Fruit fly (Drosophila melanogaster) whole organism, embryonic: ENCODE results near the gene RpL28.
A peak's percentile ranks its signal among the peaks of the same experiment; 100 is the strongest.

ENCODE experiments used
- CG11456 ChIP-seq: fragments of 200-800 bp; sonication (Bioruptor generic); IDR thresholded peaks from 3 replicates; pipeline ENCODE4 v1.3.6; 2022; ENCODE audit warnings: missing biosample characterization, missing genetic modification characterization
- CG11696 ChIP-seq: fragments of 200-800 bp; sonication (Bioruptor generic); IDR thresholded peaks from 2 replicates; pipeline ENCODE4 v1.3.6; 2022; ENCODE audit warnings: missing biosample characterization, missing genetic modification characterization
- CG13287 ChIP-seq: fragments of 200-800 bp; sonication (Bioruptor generic); IDR thresholded peaks from 2 replicates; pipeline ENCODE4 v1.3.6; 2022; ENCODE audit warnings: missing biosample characterization, missing genetic modification characterization; ENCODE audit not compliant: partially characterized antibody
- CG14965 ChIP-seq: fragments of 200-800 bp; sonication (Bioruptor generic); optimal IDR thresholded peaks from 2 replicates; lab custom pipeline; 2016; ENCODE audit warnings: missing biosample characterization, missing genetic modification characterization, borderline replicate concordance
- CG15011 ChIP-seq: fragments of 200-800 bp; sonication (Bioruptor generic); optimal IDR thresholded peaks from 3 replicates; lab custom pipeline; 2018; ENCODE audit warnings: missing biosample characterization, mild to moderate bottlenecking, missing genetic modification characterization
- CG18619 ChIP-seq: fragments of 200-800 bp; sonication (Bioruptor generic); optimal IDR thresholded peaks from 3 replicates; lab custom pipeline; 2017; ENCODE audit warnings: missing biosample characterization, mild to moderate bottlenecking, missing genetic modification characterization
- CG32532 ChIP-seq: fragments of 200-800 bp; sonication (Bioruptor generic); IDR thresholded peaks from 2 replicates; pipeline ENCODE4 v1.3.6; 2022; ENCODE audit warnings: missing biosample characterization, missing genetic modification characterization
- CG3838 ChIP-seq: fragments of 200-800 bp; sonication (Bioruptor generic); optimal IDR thresholded peaks from 3 replicates; lab custom pipeline; 2016; ENCODE audit warnings: missing biosample characterization, missing genetic modification characterization
- CG6813 ChIP-seq: fragments of 200-800 bp; sonication (Bioruptor generic); optimal IDR thresholded peaks from 2 replicates; lab custom pipeline; 2017; ENCODE audit warnings: missing biosample characterization, missing genetic modification characterization, mild to moderate bottlenecking, moderate library complexity, missing genetic modification reagents
- CG9932 ChIP-seq: fragments of 200-800 bp; sonication (Bioruptor generic); IDR thresholded peaks from 2 replicates; pipeline ENCODE4 v1.3.6; 2022; ENCODE audit warnings: missing biosample characterization, missing genetic modification characterization
- CHES-1-like ChIP-seq: fragments of 200-800 bp; sonication (Bioruptor generic); optimal IDR thresholded peaks from 2 replicates; lab custom pipeline; 2016; ENCODE audit warnings: missing biosample characterization, missing genetic modification characterization
- Chrac-16 ChIP-seq: fragments of 200-800 bp; sonication (Bioruptor generic); optimal IDR thresholded peaks from 3 replicates; lab custom pipeline; 2016; ENCODE audit warnings: missing biosample characterization, missing genetic modification characterization
- Dref ChIP-seq: fragments of 200-800 bp; sonication (Bioruptor generic); IDR thresholded peaks from 2 replicates; pipeline ENCODE4 v1.3.6; 2022; ENCODE audit warnings: missing biosample characterization, missing genetic modification characterization
- Ets97D ChIP-seq: fragments of 200-800 bp; sonication (Bioruptor generic); optimal IDR thresholded peaks from 3 replicates; lab custom pipeline; 2016; ENCODE audit warnings: missing biosample characterization, missing genetic modification characterization
- Gug ChIP-seq: fragments of 200-800 bp; sonication (Bioruptor generic); IDR thresholded peaks from 4 replicates; pipeline ENCODE4 v1.3.6; 2022; ENCODE audit warnings: missing biosample characterization, missing genetic modification characterization
- HLH4C ChIP-seq: fragments of 200-800 bp; sonication (Bioruptor generic); IDR thresholded peaks from 3 replicates; pipeline ENCODE4 v1.3.6; 2022; ENCODE audit warnings: missing biosample characterization, missing genetic modification characterization; ENCODE audit not compliant: partially characterized antibody
- HLHmδ ChIP-seq: fragments of 200-800 bp; sonication (Bioruptor generic); optimal IDR thresholded peaks from 2 replicates; lab custom pipeline; 2018; ENCODE audit warnings: missing biosample characterization, mild to moderate bottlenecking, missing genetic modification characterization, moderate library complexity
- Hsf ChIP-seq: fragments of 200-800 bp; sonication (Bioruptor generic); optimal IDR thresholded peaks from 3 replicates; lab custom pipeline; 2016; ENCODE audit warnings: missing biosample characterization, missing genetic modification characterization
- Lhr ChIP-seq: fragments of 200-800 bp; sonication (Bioruptor generic); optimal IDR thresholded peaks from 3 replicates; lab custom pipeline; 2017; ENCODE audit warnings: mild to moderate bottlenecking, missing biosample characterization, missing genetic modification reagents, missing genetic modification characterization
- MBD-R2 ChIP-seq: fragments of 200-800 bp; sonication (Bioruptor generic); IDR thresholded peaks from 2 replicates; pipeline ENCODE4 v1.3.6; 2022; ENCODE audit warnings: missing biosample characterization, missing genetic modification characterization
- MTF-1 ChIP-seq: fragments of 200-800 bp; sonication (Bioruptor generic); optimal IDR thresholded peaks from 2 replicates; lab custom pipeline; 2018; ENCODE audit warnings: missing biosample characterization, mild to moderate bottlenecking, missing genetic modification characterization, borderline replicate concordance
- NC2β ChIP-seq: fragments of 200-800 bp; sonication (Bioruptor generic); optimal IDR thresholded peaks from 2 replicates; lab custom pipeline; 2016; ENCODE audit warnings: missing biosample characterization, missing genetic modification characterization
- Nf-YA ChIP-seq: fragments of 200-800 bp; sonication (Bioruptor generic); IDR thresholded peaks from 2 replicates; pipeline ENCODE4 v1.3.6; 2022; ENCODE audit warnings: missing biosample characterization, missing genetic modification characterization
- Opbp ChIP-seq: fragments of 200-800 bp; sonication (Bioruptor generic); IDR thresholded peaks from 3 replicates; pipeline ENCODE4 v1.3.6; 2022; ENCODE audit warnings: missing biosample characterization, missing genetic modification characterization; ENCODE audit not compliant: partially characterized antibody
- Ptx1 ChIP-seq: fragments of 200-800 bp; sonication (Bioruptor generic); IDR thresholded peaks from 2 replicates; pipeline ENCODE4 v1.3.6; 2022; ENCODE audit warnings: missing biosample characterization, missing genetic modification characterization
- Six4 ChIP-seq: fragments of 200-800 bp; sonication (Bioruptor generic); optimal IDR thresholded peaks from 2 replicates; lab custom pipeline; 2016; ENCODE audit warnings: missing biosample characterization, missing genetic modification characterization
- Stat92E ChIP-seq, 3 experiments: fragments of >200 bp in 2 of 3; fragments of 200-800 bp in 1 of 3; sonication (Bioruptor generic) in 1 of 3; optimal IDR thresholded peaks; 2 replicates each; lab custom pipeline; 2017 to 2019; ENCODE audit warnings: missing biosample characterization in 3 of 3, missing genetic modification characterization in 3 of 3, mild to moderate bottlenecking in 1 of 3, moderate library complexity in 1 of 3
- Trl ChIP-seq, 3 experiments: fragments of >200 bp in 2 of 3; fragments of 200-800 bp in 1 of 3; sonication (Bioruptor generic) in 1 of 3; optimal IDR thresholded peaks; 2 replicates in 1 of 3; 3 replicates in 2 of 3; lab custom pipeline; 2016 to 2017; ENCODE audit warnings: missing biosample characterization in 1 of 3, missing genetic modification characterization in 1 of 3
- br ChIP-seq: fragments of >200 bp; optimal IDR thresholded peaks from 2 replicates; lab custom pipeline; 2017
- caup ChIP-seq: fragments of 200-800 bp; sonication (Bioruptor generic); optimal IDR thresholded peaks from 3 replicates; lab custom pipeline; 2017; ENCODE audit warnings: missing biosample characterization, mild to moderate bottlenecking, missing genetic modification characterization, moderate library complexity; ENCODE audit not compliant: severe bottlenecking
- cg ChIP-seq: fragments of 200-800 bp; sonication (Bioruptor generic); optimal IDR thresholded peaks from 3 replicates; lab custom pipeline; 2019; ENCODE audit warnings: missing biosample characterization, mild to moderate bottlenecking, missing genetic modification characterization, moderate library complexity
- dpn ChIP-seq, 2 experiments: fragments of 200-800 bp; sonication (Bioruptor generic); optimal IDR thresholded peaks; 3 replicates each; lab custom pipeline; 2016; ENCODE audit warnings: missing biosample characterization in 2 of 2, missing genetic modification characterization in 2 of 2
- ewg ChIP-seq: fragments of 200-800 bp; sonication (Bioruptor generic); optimal IDR thresholded peaks from 3 replicates; lab custom pipeline; 2017; ENCODE audit warnings: mild to moderate bottlenecking, missing biosample characterization, missing genetic modification reagents, missing genetic modification characterization
- ftz-f1 ChIP-seq: fragments of 200-800 bp; sonication (Bioruptor generic); optimal IDR thresholded peaks from 2 replicates; lab custom pipeline; 2016; ENCODE audit warnings: missing biosample characterization, missing genetic modification characterization
- grn ChIP-seq: fragments of 200-800 bp; sonication (Bioruptor generic); optimal IDR thresholded peaks from 3 replicates; lab custom pipeline; 2017; ENCODE audit warnings: missing biosample characterization, missing genetic modification characterization
- kah ChIP-seq: fragments of 200-800 bp; sonication (Bioruptor generic); optimal IDR thresholded peaks from 2 replicates; lab custom pipeline; 2018; ENCODE audit warnings: missing biosample characterization, mild to moderate bottlenecking, missing genetic modification characterization
- mirr ChIP-seq: fragments of 200-800 bp; sonication (Bioruptor generic); optimal IDR thresholded peaks from 3 replicates; lab custom pipeline; 2018; ENCODE audit warnings: missing biosample characterization, mild to moderate bottlenecking, missing genetic modification characterization
- pum ChIP-seq: fragments of 200-800 bp; sonication (Bioruptor generic); optimal IDR thresholded peaks from 2 replicates; lab custom pipeline; 2016; ENCODE audit warnings: missing biosample characterization, missing genetic modification characterization
- ro ChIP-seq: fragments of 200-800 bp; sonication (Bioruptor generic); IDR thresholded peaks from 2 replicates; pipeline ENCODE4 v1.3.6; 2022; ENCODE audit warnings: missing biosample characterization, missing genetic modification characterization
- row ChIP-seq: fragments of 200-800 bp; sonication (Bioruptor generic); IDR thresholded peaks from 3 replicates; pipeline ENCODE4 v1.3.6; 2022; ENCODE audit warnings: missing biosample characterization, missing genetic modification characterization
- so ChIP-seq: fragments of 200-800 bp; sonication (Bioruptor generic); IDR thresholded peaks from 3 replicates; pipeline ENCODE4 v1.3.6; 2022; ENCODE audit warnings: missing biosample characterization, missing genetic modification characterization
- sug ChIP-seq: fragments of 200-800 bp; optimal IDR thresholded peaks from 2 replicates; lab custom pipeline; 2019; ENCODE audit warnings: missing biosample characterization, mild to moderate bottlenecking, missing genetic modification characterization, moderate library complexity
- trh ChIP-seq: fragments of 200-800 bp; sonication (Bioruptor generic); optimal IDR thresholded peaks from 2 replicates; lab custom pipeline; 2016; ENCODE audit warnings: missing biosample characterization, missing genetic modification characterization
- wek ChIP-seq: fragments of 200-800 bp; sonication (Bioruptor generic); optimal IDR thresholded peaks from 3 replicates; lab custom pipeline; 2018; ENCODE audit warnings: missing biosample characterization, mild to moderate bottlenecking, missing genetic modification characterization, moderate library complexity

Gene RpL28

dm6 chr3L:3218859-3219258 lies 3.9 kb downstream of the RpL28 start, which contains the start of the genes hob and nSMase (continued):
- peak; percentile 44 for TF ChIP-seq row (GFP tag; lab: Robert Waterston, UW)
- peak; percentile 59 for TF ChIP-seq Ets97D (GFP tag; lab: Kevin White, UChicago)
- no peak for TF ChIP-seq CG32532 (GFP tag; lab: Robert Waterston, UW)
- TF ChIP-seq CG13287 (GFP tag; lab: Robert Waterston, UW): peak; percentile 29; the same call in 1 of the 2 replicates
- peak; percentile 28 for TF ChIP-seq Hsf
- TF ChIP-seq MBD-R2 (GFP tag; lab: Robert Waterston, UW): peak; percentile 69
- TF ChIP-seq CG3838 (GFP tag; lab: Kevin White, UChicago): no peak
- no peak for TF ChIP-seq grn (GFP tag; lab: Kevin White, UChicago)
- TF ChIP-seq NC2β (GFP tag; lab: Kevin White, UChicago): peak; percentile 11
- TF ChIP-seq Stat92E (GFP tag; optimal IDR thresholded peaks at IDR 0.05; lab: Kevin White, UChicago): peak in 1 of 3 experiments; percentile 40
- peak; percentile 66 for TF ChIP-seq CHES-1-like (GFP tag; lab: Kevin White, UChicago)
- no peak for TF ChIP-seq CG11696 (GFP tag; lab: Robert Waterston, UW)
- TF ChIP-seq Lhr: peak; percentile 52
- no peak for TF ChIP-seq dpn (GFP tag; optimal IDR thresholded peaks at IDR 0.05; lab: Kevin White, UChicago)

- TF ChIP-seq CG9932 (GFP tag; lab: Robert Waterston, UW) (no peak), ftz-f1 (GFP tag; lab: Kevin White, UChicago) (no peak), ewg (GFP tag; lab: Kevin White, UChicago) (no peak), mirr (peak; percentile 66), so (GFP tag; lab: Robert Waterston, UW) (no peak), Chrac-16 (GFP tag; lab: Kevin White, UChicago) (no peak), CG6813 (GFP tag; lab: Kevin White, UChicago) (peak; percentile 18), cg (GFP tag; lab: Kevin White, UChicago) (no peak), trh (GFP tag; lab: Kevin White, UChicago) (no peak), CG18619 (GFP tag; lab: Kevin White, UChicago) (peak; percentile 3), Six4 (GFP tag; lab: Kevin White, UChicago) (no peak), wek (GFP tag; lab: Kevin White, UChicago) (no peak), Ptx1 (GFP tag; lab: Robert Waterston, UW) (no peak), Trl (optimal IDR thresholded peaks at IDR 0.05; lab: Kevin White, UChicago) (no peak), Trl (GFP tag; optimal IDR thresholded peaks at IDR 0.05; lab: Kevin White, UChicago) (peak; percentile 0), Gug (GFP tag; lab: Robert Waterston, UW) (no peak), CG15011 (GFP tag; lab: Kevin White, UChicago) (no peak), kah (GFP tag; lab: Kevin White, UChicago) (peak; percentile 71), HLH4C (GFP tag; lab: Robert Waterston, UW) (no peak), CG11456 (GFP tag; lab: Robert Waterston, UW) (no peak), pum (no peak), Opbp (GFP tag; lab: Robert Waterston, UW) (no peak), caup (peak; percentile 11), br (no peak), sug (tag; lab: Kevin White, UChicago) (no peak), Dref (GFP tag; lab: Robert Waterston, UW) (no peak), Nf-YA (GFP tag; lab: Robert Waterston, UW) (no peak), HLHmδ (GFP tag; lab: Kevin White, UChicago) (peak; percentile 30), ro (GFP tag; lab: Robert Waterston, UW) (no peak), CG14965 (GFP tag; lab: Kevin White, UChicago) (no peak), MTF-1 (GFP tag; lab: Kevin White, UChicago) (peak; percentile 0)
- TF ChIP-seq, all 482 proteins: peak for 8
Observed at dm6 chr3L:3208895-3209294, 13.9 kb downstream of the RpL28 start, which contains the start of the genes CG32269 and CG32270. Gene CG32269, minus strand, starts transcription at chr3L:3208985. Gene CG32270, minus strand, starts transcription at chr3L:3208985.
